Worm (Caenorhabditis elegans) whole organism, young adult: Measurements from ENCODE around the gene sdz-9.
A peak's percentile ranks its signal among the peaks of the same experiment; 100 is the strongest.

Source experiments
- B0261.1 ChIP-seq: sonication (generic microtip); optimal IDR thresholded peaks from 2 replicates; lab custom pipeline; 2016; ENCODE audit warnings: mild to moderate bottlenecking, missing genetic modification characterization, moderate library complexity, missing compliant biosample characterization
- C06A6.2 ChIP-seq: fragments of 200-800 bp; sonication (Bioruptor generic); conservative IDR thresholded peaks from 2 replicates; pipeline ENCODE4 v1.3.6; 2022; ENCODE audit warnings: missing genetic modification characterization, missing compliant biosample characterization
- F37B4.10 ChIP-seq: fragments of 200-800 bp; sonication (Bioruptor generic); IDR thresholded peaks from 2 replicates; pipeline ENCODE4 v1.3.6; 2022; ENCODE audit warnings: missing genetic modification characterization, missing compliant biosample characterization
- F52B5.7 ChIP-seq: sonication (generic microtip); optimal IDR thresholded peaks from 2 replicates; lab custom pipeline; 2016; ENCODE audit warnings: mild to moderate bottlenecking, missing genetic modification characterization, missing compliant biosample characterization
- K12H6.12 ChIP-seq: fragments of 200-800 bp; sonication (Bioruptor generic); optimal IDR thresholded peaks from 2 replicates; lab custom pipeline; 2018; ENCODE audit warnings: mild to moderate bottlenecking, missing genetic modification characterization, missing compliant biosample characterization
- Y67H2A.10 ChIP-seq: fragments of 200-800 bp; sonication (Bioruptor generic); conservative IDR thresholded peaks from 2 replicates; pipeline ENCODE4 v1.3.6; 2022; ENCODE audit warnings: missing genetic modification reagents, missing genetic modification characterization, missing compliant biosample characterization
- Y79H2A.3 ChIP-seq: fragments of 200-800 bp; sonication (Bioruptor generic); conservative IDR thresholded peaks from 2 replicates; pipeline ENCODE4 v1.3.6; 2022; ENCODE audit warnings: missing genetic modification reagents, missing genetic modification characterization, missing compliant biosample characterization
- ZK185.1 ChIP-seq: sonication (generic microtip); optimal IDR thresholded peaks from 2 replicates; lab custom pipeline; 2016; ENCODE audit warnings: mild to moderate bottlenecking, missing genetic modification characterization, missing compliant biosample characterization; ENCODE audit not compliant: poor library complexity, severe bottlenecking
- cebp-1 ChIP-seq, 2 experiments: fragments of 200-800 bp in 1 of 2; sonication (Bioruptor generic) in 1 of 2; sonication (generic microtip) in 1 of 2; IDR thresholded peaks in 1 of 2; optimal IDR thresholded peaks in 1 of 2; 2 replicates each; pipeline versions ENCODE4 v1.3.6 to Lab custom; 2017 to 2022; ENCODE audit warnings: missing compliant biosample characterization in 2 of 2, missing genetic modification characterization in 2 of 2, mild to moderate bottlenecking in 1 of 2, missing genetic modification reagents in 1 of 2, moderate library complexity in 1 of 2
- cebp-2 ChIP-seq: fragments of 200-800 bp; sonication (Bioruptor generic); IDR thresholded peaks from 2 replicates; pipeline ENCODE4 v1.3.6; 2022; ENCODE audit warnings: missing genetic modification characterization, missing compliant biosample characterization
- ceh-27 ChIP-seq: fragments of 200-800 bp; sonication (Bioruptor generic); optimal IDR thresholded peaks from 2 replicates; lab custom pipeline; 2018; ENCODE audit warnings: mild to moderate bottlenecking, missing genetic modification characterization, moderate library complexity, missing compliant biosample characterization
- ceh-40 ChIP-seq: fragments of 200-800 bp; sonication (Bioruptor generic); IDR thresholded peaks from 2 replicates; pipeline ENCODE4 v1.3.6; 2022; ENCODE audit warnings: missing genetic modification characterization, missing compliant biosample characterization
- ceh-79 ChIP-seq: sonication (generic microtip); optimal IDR thresholded peaks from 2 replicates; lab custom pipeline; 2017; ENCODE audit warnings: mild to moderate bottlenecking, missing genetic modification characterization, missing compliant biosample characterization
- die-1 ChIP-seq: sonication (generic microtip); optimal IDR thresholded peaks from 2 replicates; lab custom pipeline; 2016; ENCODE audit warnings: missing genotype, mild to moderate bottlenecking, missing genetic modification characterization, missing compliant biosample characterization
- dox-1 ChIP-seq: fragments of 200-800 bp; sonication (Bioruptor generic); IDR thresholded peaks from 2 replicates; pipeline ENCODE4 v1.3.6; 2022; ENCODE audit warnings: missing genetic modification reagents, missing genetic modification characterization, missing compliant biosample characterization
- dpff-1 ChIP-seq: sonication (generic microtip); optimal IDR thresholded peaks from 2 replicates; lab custom pipeline; 2017; ENCODE audit warnings: mild to moderate bottlenecking, missing genetic modification characterization, missing compliant biosample characterization
- dpl-1 ChIP-seq: fragments of 150-350 bp; optimal IDR thresholded peaks from 2 replicates; lab custom pipeline; 2014; ENCODE audit warnings: missing biosample characterization, missing genetic modification reagents, missing genetic modification characterization
- egl-18 ChIP-seq: fragments of 200-800 bp; sonication (Bioruptor generic); IDR thresholded peaks from 2 replicates; pipeline ENCODE4 v1.3.6; 2022; ENCODE audit warnings: missing genetic modification reagents, missing genetic modification characterization, missing compliant biosample characterization
- hlh-12 ChIP-seq: sonication (generic microtip); optimal IDR thresholded peaks from 2 replicates; lab custom pipeline; 2016; ENCODE audit warnings: missing genetic modification characterization, missing compliant biosample characterization
- hmg-1.2 ChIP-seq: fragments of 200-800 bp; sonication (Bioruptor generic); IDR thresholded peaks from 2 replicates; pipeline ENCODE4 v1.3.6; 2022; ENCODE audit warnings: missing genetic modification reagents, missing genetic modification characterization, missing compliant biosample characterization
- hrde-1 ChIP-seq: sonication (generic microtip); optimal IDR thresholded peaks from 2 replicates; lab custom pipeline; 2016; ENCODE audit warnings: missing genetic modification characterization, mild to moderate bottlenecking, missing compliant biosample characterization, moderate library complexity, missing genotype, missing genetic modification reagents, borderline replicate concordance
- let-526 ChIP-seq: fragments of 200-800 bp; sonication (Bioruptor generic); IDR thresholded peaks from 2 replicates; pipeline ENCODE4 v1.3.6; 2022; ENCODE audit warnings: missing genetic modification reagents, missing genetic modification characterization, missing compliant biosample characterization
- let-607 ChIP-seq, 2 experiments: fragments of 200-800 bp in 1 of 2; sonication (Bioruptor generic) in 1 of 2; sonication (generic microtip) in 1 of 2; optimal IDR thresholded peaks; 2 replicates each; lab custom pipeline; 2016 to 2018; ENCODE audit warnings: mild to moderate bottlenecking in 2 of 2, missing compliant biosample characterization in 2 of 2, missing genetic modification characterization in 2 of 2, moderate library complexity in 2 of 2, missing genotype in 1 of 2
- lin-40 ChIP-seq: sonication (generic microtip); optimal IDR thresholded peaks from 2 replicates; lab custom pipeline; 2016; ENCODE audit warnings: missing genetic modification characterization, mild to moderate bottlenecking, missing compliant biosample characterization, missing genotype, missing genetic modification reagents
- lin-54 ChIP-seq: fragments of 200-800 bp; sonication (Bioruptor generic); optimal IDR thresholded peaks from 2 replicates; lab custom pipeline; 2018; ENCODE audit warnings: mild to moderate bottlenecking, missing genetic modification characterization, missing compliant biosample characterization
- lsl-1 ChIP-seq: fragments of 200-800 bp; sonication (Bioruptor generic); optimal IDR thresholded peaks from 2 replicates; lab custom pipeline; 2018; ENCODE audit warnings: mild to moderate bottlenecking, missing genetic modification characterization, moderate library complexity, missing compliant biosample characterization
- madf-8 ChIP-seq: fragments of 200-800 bp; sonication (Bioruptor generic); conservative IDR thresholded peaks from 2 replicates; pipeline ENCODE4 v1.3.6; 2022; ENCODE audit warnings: missing genetic modification reagents, missing genetic modification characterization, missing compliant biosample characterization
- mcd-1 ChIP-seq: fragments of 200-800 bp; sonication (Bioruptor generic); IDR thresholded peaks from 2 replicates; pipeline ENCODE4 v1.3.6; 2022; ENCODE audit warnings: missing genetic modification reagents, missing genetic modification characterization, missing compliant biosample characterization
- nfya-1 ChIP-seq: sonication (generic microtip); optimal IDR thresholded peaks from 2 replicates; lab custom pipeline; 2017; ENCODE audit warnings: antibody characterized with exemption, missing compliant biosample characterization, missing genetic modification characterization, borderline replicate concordance; ENCODE audit not compliant: insufficient read depth
- nhr-120 ChIP-seq: fragments of 200-800 bp; sonication (Bioruptor generic); IDR thresholded peaks from 2 replicates; pipeline ENCODE4 v1.3.6; 2022; ENCODE audit warnings: missing genetic modification characterization, missing compliant biosample characterization
- nhr-80 ChIP-seq: sonication (generic microtip); optimal IDR thresholded peaks from 2 replicates; lab custom pipeline; 2016; ENCODE audit warnings: missing genetic modification characterization, missing compliant biosample characterization
- pbrm-1 ChIP-seq: fragments of 200-800 bp; sonication (Bioruptor generic); IDR thresholded peaks from 2 replicates; pipeline ENCODE4 v1.3.6; 2022; ENCODE audit warnings: missing genetic modification reagents, missing genetic modification characterization, missing compliant biosample characterization
- pha-4 ChIP-seq: fragments of 150-350 bp; sonication (generic microtip); optimal IDR thresholded peaks from 2 replicates; lab custom pipeline; 2014; ENCODE audit warnings: missing biosample characterization, missing genetic modification reagents, missing genetic modification characterization
- rec-8 ChIP-seq, 2 experiments: sonication (generic microtip); optimal IDR thresholded peaks; 2 replicates each; lab custom pipeline; 2016; ENCODE audit warnings: mild to moderate bottlenecking in 2 of 2, missing genetic modification characterization in 2 of 2, missing genetic modification reagents in 2 of 2, missing genotype in 2 of 2, missing biosample characterization in 1 of 2, missing compliant biosample characterization in 1 of 2, moderate library complexity in 1 of 2
- repo-1 ChIP-seq: sonication (generic microtip); optimal IDR thresholded peaks from 2 replicates; lab custom pipeline; 2017; ENCODE audit warnings: mild to moderate bottlenecking, missing genetic modification characterization, missing compliant biosample characterization
- rpc-1 ChIP-seq, 2 experiments: fragments of 150-350 bp in 1 of 2; sonication (generic microtip) in 1 of 2; optimal IDR thresholded peaks; 2 replicates each; lab custom pipeline; 2014 to 2018; ENCODE audit warnings: missing biosample characterization in 1 of 2, missing genetic modification characterization in 1 of 2, missing genetic modification reagents in 1 of 2, missing genotype in 1 of 2
- sdz-38 ChIP-seq: sonication (generic microtip); optimal IDR thresholded peaks from 2 replicates; lab custom pipeline; 2016; ENCODE audit warnings: missing genotype, missing genetic modification characterization, missing compliant biosample characterization
- tlf-1 ChIP-seq: fragments of 200-800 bp; sonication (Bioruptor generic); optimal IDR thresholded peaks from 2 replicates; lab custom pipeline; 2018; ENCODE audit warnings: mild to moderate bottlenecking, missing genetic modification characterization, missing compliant biosample characterization
- xnd-1 ChIP-seq: sonication (generic microtip); optimal IDR thresholded peaks from 2 replicates; lab custom pipeline; 2016; ENCODE audit warnings: missing genotype, missing genetic modification reagents, missing genetic modification characterization, missing compliant biosample characterization
- zfh-2 ChIP-seq: fragments of 200-800 bp; sonication (Bioruptor generic); conservative IDR thresholded peaks from 2 replicates; pipeline ENCODE4 v1.3.6; 2022; ENCODE audit warnings: missing genetic modification reagents, missing genetic modification characterization, missing compliant biosample characterization
- ztf-25 ChIP-seq: fragments of 200-800 bp; sonication (Bioruptor generic); IDR thresholded peaks from 2 replicates; pipeline ENCODE4 v1.3.6; 2022; ENCODE audit warnings: missing genetic modification reagents, missing genetic modification characterization, missing compliant biosample characterization
- ztf-6 ChIP-seq: fragments of 200-800 bp; sonication (Bioruptor generic); IDR thresholded peaks from 2 replicates; pipeline ENCODE4 v1.3.6; 2022; ENCODE audit warnings: missing genetic modification reagents, missing genetic modification characterization, missing compliant biosample characterization

The sdz-9 gene

DNA sequence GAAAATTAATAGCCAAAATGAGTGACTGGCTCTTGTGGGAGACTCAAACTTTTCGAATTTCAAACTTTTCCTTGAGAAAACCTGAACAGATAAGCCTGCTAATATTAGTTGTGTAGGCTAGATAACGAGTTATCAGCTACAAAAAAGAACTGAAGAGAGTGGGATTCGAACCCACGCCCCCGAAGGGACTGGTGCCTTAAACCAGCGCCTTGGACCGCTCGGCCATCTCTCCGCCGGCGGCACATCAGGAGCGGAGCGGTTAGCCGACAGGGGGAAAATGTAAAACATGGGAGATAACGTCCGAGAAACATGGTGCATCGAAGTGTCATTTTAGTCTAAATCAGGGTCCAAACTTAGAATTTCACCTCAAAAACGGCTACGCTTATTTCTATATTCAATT lies 37.8 kb downstream of the sdz-9 start (continued):
- TF ChIP-seq dpff-1 (tag; lab: Kevin White, UChicago) (no peak), ceh-27 (no peak), cebp-1 (GFP tag; IDR thresholded peaks at IDR 0.05; lab: Robert Waterston, UW) (no peak), cebp-1 (tag; optimal IDR thresholded peaks at IDR 0.05; lab: Kevin White, UChicago) (no peak), xnd-1 (tag; lab: Kevin White, UChicago) (no peak), nfya-1 (tag; lab: Kevin White, UChicago) (no peak), lsl-1 (GFP tag; lab: Kevin White, UChicago) (peak; percentile 5), ztf-25 (GFP tag; lab: Robert Waterston, UW) (peak; percentile 62; the same call in 1 of the 2 replicates), B0261.1 (tag; lab: Kevin White, UChicago) (peak; percentile 74), ceh-79 (no peak), let-607 (tag; optimal IDR thresholded peaks at IDR 0.05; lab: Kevin White, UChicago) (no peak), nhr-120 (no peak), F52B5.7 (tag; lab: Kevin White, UChicago) (no peak), egl-18 (GFP tag; lab: Robert Waterston, UW) (no peak), lin-54 (GFP tag; lab: Kevin White, UChicago) (peak; percentile 13), ztf-6 (no peak), hrde-1 (tag; lab: Kevin White, UChicago) (no peak), lin-40 (no peak), pha-4 (no peak), dox-1 (GFP tag; lab: Robert Waterston, UW) (no peak; the same call in 1 of the 2 replicates), sdz-38 (tag; lab: Kevin White, UChicago) (no peak), F37B4.10 (GFP tag; lab: Robert Waterston, UW) (no peak), cebp-2 (peak; percentile 61; the same call in 1 of the 2 replicates), nhr-80 (no peak), mcd-1 (GFP tag; lab: Robert Waterston, UW) (peak; percentile 52; the same call in 1 of the 2 replicates), repo-1 (no peak), rpc-1 (optimal IDR thresholded peaks at IDR 0.05; lab: Kevin White, UChicago) (peak; percentile 50), rpc-1 (tag; optimal IDR thresholded peaks at IDR 0.05; lab: Kevin White, UChicago) (peak; percentile 75), let-526 (GFP tag; lab: Robert Waterston, UW) (no peak), ZK185.1 (no peak), hmg-1.2 (GFP tag; lab: Robert Waterston, UW) (peak; percentile 55), madf-8 (no peak), ceh-40 (GFP tag; lab: Robert Waterston, UW) (0 out of 2 replicates have a peak, but pooled peaks have one; percentile 42), K12H6.12 (no peak), C06A6.2 (GFP tag; lab: Robert Waterston, UW) (no peak), zfh-2 (peak; percentile 43), rec-8 (tag; optimal IDR thresholded peaks at IDR 0.05; lab: Kevin White, UChicago) (no peak), pbrm-1 (GFP tag; lab: Robert Waterston, UW) (peak; percentile 35; the same call in 1 of the 2 replicates), Y67H2A.10 (no peak)

DNA sequence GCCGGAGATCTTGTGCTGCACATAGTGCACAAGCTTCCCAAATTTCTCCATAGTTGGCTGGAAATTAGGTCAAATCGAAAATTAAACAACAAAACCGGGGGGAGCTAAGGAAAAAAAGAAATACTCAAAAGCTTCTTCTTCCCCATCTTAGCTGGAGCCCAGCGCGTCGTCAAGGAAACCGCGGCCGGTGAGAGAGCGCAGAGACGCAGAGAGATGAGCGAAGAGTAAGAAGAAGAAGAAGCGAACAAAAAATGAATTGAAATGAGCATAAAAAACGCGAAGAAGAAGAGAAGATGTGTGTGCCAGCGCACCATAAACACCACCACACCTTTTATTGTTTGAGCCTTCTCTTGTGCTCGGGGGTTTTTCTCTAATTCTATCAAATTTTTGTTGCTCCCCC lies 38.2 kb downstream of the sdz-9 start, which contains the start of gene wdr-31:
Gene wdr-31 (minus strand): TSS at position 101 of the 400 bp plus-strand sequence.
- no peak for TF ChIP-seq Y79H2A.3
- no peak for TF ChIP-seq ceh-79
- no peak for TF ChIP-seq Y67H2A.10
- TF ChIP-seq dpl-1 (GFP tag; lab: Kevin White, UChicago) = no peak
- no peak for TF ChIP-seq ztf-6
- TF ChIP-seq die-1 (tag; lab: Kevin White, UChicago) = no peak
- TF ChIP-seq tlf-1 (GFP tag; lab: Kevin White, UChicago) = no peak
- TF ChIP-seq ZK185.1 = no peak
- no peak for TF ChIP-seq K12H6.12
- TF ChIP-seq hlh-12 (tag; lab: Kevin White, UChicago) = no peak
